Fruit fly (Drosophila melanogaster): Measurements from ENCODE around the gene Mst27D.

The Mst27D gene

dm6 chr2L:7060751-7061150, at the start of gene Mst27D:
Gene Mst27D (minus strand): TSS chr2L:7060851.
- TF ChIP-seq slou (GFP tag; optimal IDR thresholded peaks at IDR 0.05) (no peak), Sry-β (GFP tag; optimal IDR thresholded peaks at IDR 0.05) (no peak), CG7271 (tag; optimal IDR thresholded peaks at IDR 0.05) (no peak), CG4282 (GFP tag; optimal IDR thresholded peaks at IDR 0.05) (no peak), Xbp1 (GFP tag; optimal IDR thresholded peaks at IDR 0.05) (no peak), CG1024 (GFP tag; IDR thresholded peaks at IDR 0.05) (no peak), ham (GFP tag; IDR thresholded peaks at IDR 0.05) (no peak), lab (GFP tag; optimal IDR thresholded peaks at IDR 0.05) (no peak)

- TF ChIP-seq tgo (GFP tag; IDR thresholded peaks at IDR 0.05) (no peak), eve (GFP tag; optimal IDR thresholded peaks at IDR 0.05) (peak in 1 of 2 experiments; percentile 3), CG7372 (GFP tag; IDR thresholded peaks at IDR 0.05) (peak; percentile 94), pfk (GFP tag; optimal IDR thresholded peaks at IDR 0.05) (no peak), CG4404 (GFP tag; IDR thresholded peaks at IDR 0.05) (no peak), Dfd (GFP tag; optimal IDR thresholded peaks at IDR 0.05) (no peak), CG9817 (tag; optimal IDR thresholded peaks at IDR 0.05) (no peak), dmrt11E (tag; optimal IDR thresholded peaks at IDR 0.05) (no peak), Elba2 (GFP tag; optimal IDR thresholded peaks at IDR 0.05) (no peak), sens (GFP tag) (peak; percentile 5)
Observed at dm6 chr2L:7110318-7110717, 49.7 kb upstream of the Mst27D start.

- TF ChIP-seq Bdp1 (GFP tag; optimal IDR thresholded peaks at IDR 0.05), result no peak
- TF ChIP-seq HLH3B (GFP tag; IDR thresholded peaks at IDR 0.05), result no peak
- no peak for TF ChIP-seq sna (GFP tag; IDR thresholded peaks at IDR 0.05; ENCODE audit: partially characterized antibody)
- no peak for TF ChIP-seq abd-A (tag; optimal IDR thresholded peaks at IDR 0.05)
- TF ChIP-seq Med (GFP tag), result peak; percentile 57
- no peak for TF ChIP-seq CG4360 (GFP tag; IDR thresholded peaks at IDR 0.05)
- TF ChIP-seq lola (GFP tag; optimal IDR thresholded peaks at IDR 0.05), result no peak
- no peak for TF ChIP-seq eve (GFP tag; optimal IDR thresholded peaks at IDR 0.05)
- no peak for TF ChIP-seq CG1603 (tag; optimal IDR thresholded peaks at IDR 0.05)
- no peak for TF ChIP-seq ems (GFP tag; optimal IDR thresholded peaks at IDR 0.05)
- TF ChIP-seq CG18599 (GFP tag; optimal IDR thresholded peaks at IDR 0.05), result peak; percentile 10
- no peak for TF ChIP-seq CHES-1-like (GFP tag; optimal IDR thresholded peaks at IDR 0.05)
- TF ChIP-seq Ets65A (GFP tag), result peak; percentile 87
- no peak for TF ChIP-seq B-H2 (GFP tag; optimal IDR thresholded peaks at IDR 0.05)
- no peak for TF ChIP-seq CG8089 (GFP tag; optimal IDR thresholded peaks at IDR 0.05)
- TF ChIP-seq Kr (GFP tag; optimal IDR thresholded peaks at IDR 0.05), result no peak
- no peak for TF ChIP-seq Gsc (GFP tag; IDR thresholded peaks at IDR 0.05)
- no peak for TF ChIP-seq pnt (GFP tag; optimal IDR thresholded peaks at IDR 0.05)
- TF ChIP-seq HLHmδ (GFP tag; optimal IDR thresholded peaks at IDR 0.05), result no peak
- TF ChIP-seq Sin3A (optimal IDR thresholded peaks at IDR 0.05), result no peak
- TF ChIP-seq mirr (GFP tag; optimal IDR thresholded peaks at IDR 0.05), result no peak
- TF ChIP-seq CG11723 (GFP tag; optimal IDR thresholded peaks at IDR 0.05), result no peak
- TF ChIP-seq lilli (GFP tag; optimal IDR thresholded peaks at IDR 0.05), result no peak
- no peak for TF ChIP-seq Doc3 (GFP tag; IDR thresholded peaks at IDR 0.05; ENCODE audit: partially characterized antibody)
- TF ChIP-seq Oli (tag; optimal IDR thresholded peaks at IDR 0.05), result peak; percentile 20
- no peak for TF ChIP-seq dmrt11E (tag; optimal IDR thresholded peaks at IDR 0.05)
- TF ChIP-seq cas (GFP tag; IDR thresholded peaks at IDR 0.05), result no peak
- TF ChIP-seq D19A (tag; optimal IDR thresholded peaks at IDR 0.05), result peak; percentile 59
- no peak for TF ChIP-seq vfl (GFP tag; optimal IDR thresholded peaks at IDR 0.05)
- no peak for TF ChIP-seq CG6175 (GFP tag; IDR thresholded peaks at IDR 0.05)
- TF ChIP-seq CG33213 (GFP tag; optimal IDR thresholded peaks at IDR 0.05), result no peak
- TF ChIP-seq CG2678 (tag; optimal IDR thresholded peaks at IDR 0.05), result peak; percentile 35
- no peak for TF ChIP-seq CG1233 (GFP tag; optimal IDR thresholded peaks at IDR 0.05)
- TF ChIP-seq CG8765 (GFP tag; IDR thresholded peaks at IDR 0.05), result no peak
Observed at dm6 chr2L:7107890-7108289, 47.2 kb upstream of the Mst27D start.

All from whole organism, embryonic.